Fruit fly (Drosophila melanogaster): Measurements from ENCODE around the gene capu.

capu gene

DNA sequence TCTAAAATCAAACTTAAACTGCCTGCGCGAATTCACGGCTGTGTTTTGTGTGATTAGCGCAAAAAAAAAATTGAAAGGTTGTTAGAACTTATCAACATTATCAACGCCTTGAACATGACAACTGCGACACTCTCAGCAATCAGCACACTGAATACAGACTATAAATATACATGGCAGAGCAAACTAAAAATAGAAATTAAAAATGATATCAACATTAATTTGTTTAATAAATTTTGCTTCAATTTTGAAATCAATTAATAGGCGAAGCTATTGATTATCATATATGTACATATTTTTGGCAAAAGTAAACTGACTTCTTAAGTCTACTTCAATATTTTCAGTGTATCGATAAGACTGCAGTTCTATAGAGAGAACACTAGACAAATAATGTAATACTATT is 22.6 kb downstream of the capu start (continued):
- TF ChIP-seq CG4318 (GFP tag; optimal IDR thresholded peaks at IDR 0.05) = no peak
- TF ChIP-seq esn (GFP tag; optimal IDR thresholded peaks at IDR 0.05) = no peak
- no peak for TF ChIP-seq fd59A (GFP tag; optimal IDR thresholded peaks at IDR 0.05)
- no peak for TF ChIP-seq CG16779 (tag; optimal IDR thresholded peaks at IDR 0.05)
- no peak for TF ChIP-seq net (GFP tag; optimal IDR thresholded peaks at IDR 0.05)
- TF ChIP-seq Hr4 (GFP tag; optimal IDR thresholded peaks at IDR 0.05) = no peak
- TF ChIP-seq CG6276 (GFP tag; optimal IDR thresholded peaks at IDR 0.05) = no peak
- TF ChIP-seq Smox (GFP tag; optimal IDR thresholded peaks at IDR 0.05) = no peak
- peak; percentile 30 for TF ChIP-seq CG32006 (GFP tag; optimal IDR thresholded peaks at IDR 0.05)
- no peak for TF ChIP-seq CG34406 (GFP tag; optimal IDR thresholded peaks at IDR 0.05)
- TF ChIP-seq fkh (GFP tag; optimal IDR thresholded peaks at IDR 0.05) = peak; percentile 37
- TF ChIP-seq Lpt (GFP tag; optimal IDR thresholded peaks at IDR 0.05) = no peak
- no peak for TF ChIP-seq CG6808 (GFP tag; optimal IDR thresholded peaks at IDR 0.05)
- no peak for TF ChIP-seq Hr38 (GFP tag; optimal IDR thresholded peaks at IDR 0.05)

DNA sequence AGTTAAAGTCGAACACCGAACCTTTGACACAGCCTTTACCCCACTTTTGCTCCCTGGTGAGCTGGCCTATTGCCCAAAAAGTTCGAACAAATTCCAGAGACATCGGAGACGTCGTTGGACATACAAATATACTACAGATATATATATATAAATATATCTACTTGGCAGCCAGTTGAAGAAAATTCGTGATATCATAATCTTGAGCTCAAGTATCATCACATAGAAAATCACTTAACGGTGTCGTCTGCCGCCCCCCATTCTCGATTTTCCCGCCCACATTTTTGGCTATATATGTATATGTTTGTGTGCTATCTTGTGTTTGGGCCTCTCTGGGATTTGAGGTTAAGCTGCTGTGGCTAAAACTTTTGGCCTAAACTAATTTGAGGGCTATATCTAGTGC is 25.6 kb downstream of the capu start:
- TF ChIP-seq salr (GFP tag; optimal IDR thresholded peaks at IDR 0.05) = no peak
- TF ChIP-seq CG31627 (GFP tag; optimal IDR thresholded peaks at IDR 0.05) = no peak
- TF ChIP-seq Eip78C (GFP tag) = no peak
- no peak for TF ChIP-seq CG4318 (GFP tag; optimal IDR thresholded peaks at IDR 0.05)
- TF ChIP-seq acj6 (GFP tag; optimal IDR thresholded peaks at IDR 0.05) = no peak
- no peak for TF ChIP-seq ss (GFP tag; optimal IDR thresholded peaks at IDR 0.05)
- no peak for TF ChIP-seq CG9139 (GFP tag; optimal IDR thresholded peaks at IDR 0.05)
- TF ChIP-seq fd85E (GFP tag; optimal IDR thresholded peaks at IDR 0.05) = no peak
- no peak for TF ChIP-seq Met (GFP tag; optimal IDR thresholded peaks at IDR 0.05)
- no peak for TF ChIP-seq CG10631 (GFP tag; optimal IDR thresholded peaks at IDR 0.05)
- no peak for TF ChIP-seq svp (GFP tag)
- no peak for TF ChIP-seq CG11294 (GFP tag; IDR thresholded peaks at IDR 0.05)
- no peak for TF ChIP-seq Lpt (GFP tag; optimal IDR thresholded peaks at IDR 0.05)
- no peak for TF ChIP-seq Eip93F (GFP tag; optimal IDR thresholded peaks at IDR 0.05)
- TF ChIP-seq CG8319 (GFP tag; optimal IDR thresholded peaks at IDR 0.05) = no peak
- TF ChIP-seq Eip75B (GFP tag; optimal IDR thresholded peaks at IDR 0.05) = no peak
- TF ChIP-seq dsx (GFP tag; optimal IDR thresholded peaks at IDR 0.05; ENCODE audit: poor library complexity, severe bottlenecking) = no peak

DNA sequence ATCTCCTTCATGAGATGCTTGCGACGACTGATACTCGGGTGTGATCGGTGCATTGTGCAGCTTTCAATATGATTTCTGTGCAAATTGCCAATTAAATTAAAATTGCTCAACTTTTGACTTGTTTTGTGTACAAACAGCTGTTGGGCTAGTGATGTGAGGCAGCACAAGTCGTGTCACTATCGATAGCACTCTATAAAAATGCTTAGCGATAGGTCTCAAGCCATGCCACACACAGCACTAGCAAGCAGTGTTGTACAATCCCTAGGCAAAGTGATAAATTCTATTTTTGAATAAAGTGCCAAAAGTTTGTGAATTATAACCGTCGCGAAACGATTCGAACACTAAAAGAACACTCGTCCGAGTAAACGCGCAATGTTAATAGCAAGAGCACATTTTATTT is 30.4 kb downstream of the capu start, which contains the start of gene CG31957:
TSS of gene CG31957 (minus strand) at position 176 of the 400 bp plus-strand sequence.
- TF ChIP-seq topi (GFP tag; optimal IDR thresholded peaks at IDR 0.05) = no peak
- TF ChIP-seq CG9139 (GFP tag; optimal IDR thresholded peaks at IDR 0.05) = no peak
- no peak for TF ChIP-seq CG10631 (GFP tag; optimal IDR thresholded peaks at IDR 0.05)
- TF ChIP-seq eg (GFP tag; IDR thresholded peaks at IDR 0.05) = 0 out of 3 replicates have a peak, but pooled peaks have one; percentile 10
- TF ChIP-seq esn (GFP tag; optimal IDR thresholded peaks at IDR 0.05) = peak; percentile 69
- TF ChIP-seq CG4318 (GFP tag; optimal IDR thresholded peaks at IDR 0.05) = no peak
- peak; percentile 24 for TF ChIP-seq cyc (GFP tag; optimal IDR thresholded peaks at IDR 0.05)
- TF ChIP-seq CG6163 (GFP tag; IDR thresholded peaks at IDR 0.05) = peak; percentile 24; the same call in 2 of the 3 replicates
- TF ChIP-seq acj6 (GFP tag; optimal IDR thresholded peaks at IDR 0.05) = no peak
- TF ChIP-seq svp (GFP tag) = peak; percentile 86
- peak; percentile 66 for TF ChIP-seq lz (GFP tag; optimal IDR thresholded peaks at IDR 0.05)
- no peak for TF ChIP-seq Eip93F (GFP tag; optimal IDR thresholded peaks at IDR 0.05)
- no peak for TF ChIP-seq Hr38 (GFP tag; optimal IDR thresholded peaks at IDR 0.05)
- TF ChIP-seq CG31627 (GFP tag; optimal IDR thresholded peaks at IDR 0.05) = peak; percentile 60

DNA sequence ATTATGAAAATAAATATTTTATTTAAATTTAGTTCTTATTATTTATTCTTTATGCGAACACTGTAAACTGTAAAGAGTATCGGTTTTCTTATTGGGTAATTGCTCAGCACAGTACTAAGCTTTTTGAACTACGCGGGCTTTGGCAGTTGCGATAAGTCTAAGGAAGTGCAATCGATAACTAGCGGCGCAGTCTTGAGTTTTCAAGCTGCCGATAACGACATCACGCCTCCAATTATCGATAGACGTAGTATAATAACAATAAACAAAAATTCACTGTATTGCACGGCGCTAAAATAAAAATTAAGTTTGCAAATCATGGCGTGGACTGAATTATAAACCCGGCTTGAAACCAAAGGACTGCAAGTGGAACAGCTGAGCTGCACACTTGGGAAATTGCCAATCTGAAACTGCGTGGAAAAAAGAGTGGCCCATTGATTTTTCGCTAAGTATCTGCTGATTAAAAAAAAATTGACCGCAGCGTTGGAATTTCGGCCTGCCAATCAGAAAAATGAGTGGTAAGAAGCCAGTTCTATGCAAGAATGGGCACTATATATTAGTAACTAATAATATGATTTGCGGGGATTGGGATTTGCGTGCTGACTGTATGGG is 35.1 kb downstream of the capu start, which contains the start of gene Cep97:
TSS of gene Cep97 (plus strand) at position 224 of the 609 bp plus-strand sequence.
- TF ChIP-seq Eip93F (GFP tag; optimal IDR thresholded peaks at IDR 0.05) (no peak), svp (GFP tag) (peak; percentile 85), achi (GFP tag; optimal IDR thresholded peaks at IDR 0.05) (no peak)
